Worm (Caenorhabditis elegans): ENCODE measurements around the gene ubc-13.

- TF ChIP-seq ref-1 (GFP tag; conservative IDR thresholded peaks at IDR 0.05), result no peak
- no peak for TF ChIP-seq flt-1 (GFP tag; IDR thresholded peaks at IDR 0.05)
- TF ChIP-seq ztf-23 (GFP tag; IDR thresholded peaks at IDR 0.05), result no peak
- no peak for TF ChIP-seq klf-2 (GFP tag; conservative IDR thresholded peaks at IDR 0.05)
Measured at ce11 chrIV:2935194-2935593, 9.7 kb upstream of the ubc-13 start.
